Worm (Caenorhabditis elegans) whole organism, L2 larva: Measurements from ENCODE around the gene elt-7.

Experiments used
- aly-2 ChIP-seq: fragments of 150-350 bp; optimal IDR thresholded peaks from 2 replicates; lab custom pipeline; 2014; ENCODE audit warnings: missing biosample characterization, missing genetic modification characterization
- elt-3 ChIP-seq: sonication (generic microtip); optimal IDR thresholded peaks from 2 replicates; lab custom pipeline; 2017; ENCODE audit warnings: missing biosample characterization, missing genetic modification characterization
- fos-1 ChIP-seq: fragments of 150-350 bp; optimal IDR thresholded peaks from 2 replicates; lab custom pipeline; 2014; ENCODE audit warnings: missing biosample characterization, missing genetic modification characterization
- mdl-1 ChIP-seq, 2 experiments: fragments of 150-350 bp in 1 of 2; sonication (generic microtip) in 1 of 2; optimal IDR thresholded peaks; 2 replicates each; lab custom pipeline; 2017; ENCODE audit warnings: missing biosample characterization in 2 of 2, missing genetic modification characterization in 2 of 2
- nhr-11 ChIP-seq: fragments of 150-350 bp; optimal IDR thresholded peaks from 2 replicates; lab custom pipeline; 2014; ENCODE audit warnings: missing biosample characterization, missing genetic modification characterization
- nhr-77 ChIP-seq: fragments of 150-350 bp; optimal IDR thresholded peaks from 2 replicates; lab custom pipeline; 2014; ENCODE audit warnings: missing biosample characterization, missing genetic modification characterization
- sma-3 ChIP-seq: sonication (generic microtip); optimal IDR thresholded peaks from 2 replicates; lab custom pipeline; 2016; ENCODE audit warnings: missing genetic modification reagents, missing genetic modification characterization, missing compliant biosample characterization
- unc-62 ChIP-seq: fragments of 150-350 bp; optimal IDR thresholded peaks from 2 replicates; lab custom pipeline; 2014; ENCODE audit warnings: missing biosample characterization, missing genetic modification reagents, missing genetic modification characterization
- ztf-11 ChIP-seq: sonication (generic microtip); optimal IDR thresholded peaks from 2 replicates; lab custom pipeline; 2017; ENCODE audit warnings: missing biosample characterization, missing genetic modification characterization

ce11 chrV:4818563-4818962 is 48.1 kb downstream of the elt-7 start, which contains the start of gene ccep-97:
- TF ChIP-seq nhr-11 (tag; lab: Kevin White, UChicago): no peak
- TF ChIP-seq nhr-77: no peak
- TF ChIP-seq ztf-11 (tag; lab: Kevin White, UChicago): no peak
- no peak for TF ChIP-seq fos-1 (tag; lab: Kevin White, UChicago)
- no peak for TF ChIP-seq unc-62
- TF ChIP-seq aly-2 (tag; lab: Kevin White, UChicago): no peak
- no peak for TF ChIP-seq mdl-1 (tag; optimal IDR thresholded peaks at IDR 0.05; lab: Kevin White, UChicago)
- no peak for TF ChIP-seq elt-3 (tag; lab: Kevin White, UChicago)
- TF ChIP-seq sma-3 (GFP tag; lab: Kevin White, UChicago): no peak
